Fruit fly (Drosophila melanogaster): ENCODE measurements around the gene CG32298.

- TF ChIP-seq pan (optimal IDR thresholded peaks at IDR 0.05) (no peak), psq (optimal IDR thresholded peaks at IDR 0.05) (no peak)
Observed at dm6 chr3L:2409289-2409688, 18.5 kb upstream of the CG32298 start.
